Worm (Caenorhabditis elegans): ENCODE results near the gene dnj-25.

DNA sequence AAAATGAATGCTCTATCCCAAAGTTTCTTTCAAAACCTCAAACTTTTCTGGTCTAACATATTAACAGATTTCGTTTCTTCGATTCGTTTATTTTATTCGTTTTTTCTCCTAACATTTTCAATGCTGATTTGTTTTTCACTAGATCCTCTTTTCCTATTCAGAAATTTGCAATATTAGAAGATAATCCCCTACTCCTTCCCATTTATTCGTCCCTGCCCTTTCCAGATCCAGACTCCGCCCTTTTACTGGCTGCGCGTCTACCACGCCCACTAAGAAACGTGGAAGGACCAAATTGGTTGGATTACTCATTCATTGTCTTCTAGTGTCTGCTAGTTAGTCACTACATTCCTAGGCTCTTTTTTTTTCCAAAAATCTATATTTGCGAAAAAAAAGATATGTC lies 22.2 kb downstream of the dnj-25 start, which contains the start of gene Y44A6C.2:
- TF ChIP-seq pqm-1 (tag; optimal IDR thresholded peaks at IDR 0.05), result no peak
- no peak for TF ChIP-seq fos-1 (tag; optimal IDR thresholded peaks at IDR 0.05)
- no peak for TF ChIP-seq jun-1 (tag; optimal IDR thresholded peaks at IDR 0.05)
- no peak for TF ChIP-seq nhr-12 (tag; optimal IDR thresholded peaks at IDR 0.05)
- TF ChIP-seq ZK546.5 (tag; optimal IDR thresholded peaks at IDR 0.05), result no peak
- no peak for TF ChIP-seq ceh-28 (tag; optimal IDR thresholded peaks at IDR 0.05)
- no peak for TF ChIP-seq elt-2 (tag; optimal IDR thresholded peaks at IDR 0.05)
- no peak for TF ChIP-seq egl-27 (tag; optimal IDR thresholded peaks at IDR 0.05)

All from whole organism, L3 larva.